Fruit fly (Drosophila melanogaster) whole organism, embryonic: ENCODE data around the gene CG6470.

Source experiments
- Aef1 ChIP-seq: fragments of 200-800 bp; sonication (Bioruptor generic); IDR thresholded peaks from 3 replicates; pipeline ENCODE4 v1.3.6; 2022; ENCODE audit warnings: missing biosample characterization, missing genetic modification characterization
- Bdp1 ChIP-seq: fragments of 200-800 bp; sonication (Bioruptor generic); optimal IDR thresholded peaks from 3 replicates; lab custom pipeline; 2016; ENCODE audit warnings: missing biosample characterization, missing genetic modification characterization
- CG10321 ChIP-seq: fragments of 200-800 bp; sonication (Bioruptor generic); IDR thresholded peaks from 2 replicates; pipeline ENCODE4 v1.3.6; 2022; ENCODE audit warnings: missing biosample characterization, missing genetic modification characterization
- CG10366 ChIP-seq: fragments of 200-800 bp; sonication (Bioruptor generic); IDR thresholded peaks from 2 replicates; pipeline ENCODE4 v1.3.6; 2022; ENCODE audit warnings: missing biosample characterization, missing genetic modification characterization
- CG12071 ChIP-seq: fragments of 200-800 bp; sonication (Bioruptor generic); optimal IDR thresholded peaks from 3 replicates; lab custom pipeline; 2018; ENCODE audit warnings: missing biosample characterization, mild to moderate bottlenecking, missing genetic modification characterization
- CG12744 ChIP-seq: fragments of 200-800 bp; sonication (Bioruptor generic); optimal IDR thresholded peaks from 2 replicates; lab custom pipeline; 2016; ENCODE audit warnings: missing biosample characterization, missing genetic modification characterization
- CG17802 ChIP-seq: fragments of 200-800 bp; sonication (Bioruptor generic); optimal IDR thresholded peaks from 2 replicates; lab custom pipeline; 2018; ENCODE audit warnings: missing biosample characterization, mild to moderate bottlenecking, missing genetic modification characterization, moderate library complexity
- CG17829 ChIP-seq: fragments of 200-800 bp; optimal IDR thresholded peaks from 2 replicates; lab custom pipeline; 2019; ENCODE audit warnings: missing biosample characterization, mild to moderate bottlenecking, missing genetic modification characterization, moderate library complexity
- CG17912 ChIP-seq: fragments of 200-800 bp; sonication (Bioruptor generic); optimal IDR thresholded peaks from 2 replicates; lab custom pipeline; 2018; ENCODE audit warnings: missing biosample characterization, mild to moderate bottlenecking, missing genetic modification characterization
- CG30403 ChIP-seq: fragments of 200-800 bp; sonication (Bioruptor generic); optimal IDR thresholded peaks from 3 replicates; lab custom pipeline; 2016; ENCODE audit warnings: missing biosample characterization, missing genetic modification characterization
- CG3407 ChIP-seq: fragments of 200-800 bp; sonication (Bioruptor generic); optimal IDR thresholded peaks from 2 replicates; lab custom pipeline; 2018; ENCODE audit warnings: missing biosample characterization, mild to moderate bottlenecking, missing genetic modification characterization
- CG4282 ChIP-seq: fragments of 200-800 bp; sonication (Bioruptor generic); optimal IDR thresholded peaks from 2 replicates; lab custom pipeline; 2016; ENCODE audit warnings: missing biosample characterization, missing genetic modification characterization
- CG4328 ChIP-seq: fragments of 200-800 bp; sonication (Bioruptor generic); optimal IDR thresholded peaks from 3 replicates; lab custom pipeline; 2017; ENCODE audit warnings: missing biosample characterization, missing genetic modification reagents, missing genetic modification characterization
- CG4424 ChIP-seq: fragments of 200-800 bp; sonication (Bioruptor generic); optimal IDR thresholded peaks from 3 replicates; lab custom pipeline; 2016; ENCODE audit warnings: missing biosample characterization, missing genetic modification characterization
- CG4730 ChIP-seq: fragments of 200-800 bp; sonication (Bioruptor generic); IDR thresholded peaks from 2 replicates; pipeline ENCODE4 v1.3.6; 2022; ENCODE audit warnings: missing biosample characterization, missing genetic modification characterization
- CG4820 ChIP-seq: fragments of 200-800 bp; sonication (Bioruptor generic); optimal IDR thresholded peaks from 3 replicates; lab custom pipeline; 2016; ENCODE audit warnings: missing biosample characterization, missing genetic modification characterization
- CG6254 ChIP-seq: fragments of 200-800 bp; sonication (Bioruptor generic); optimal IDR thresholded peaks from 3 replicates; lab custom pipeline; 2017; ENCODE audit warnings: mild to moderate bottlenecking, missing biosample characterization, missing genetic modification reagents, missing genetic modification characterization
- CG8924 ChIP-seq: fragments of 200-800 bp; optimal IDR thresholded peaks from 3 replicates; lab custom pipeline; 2019; ENCODE audit warnings: missing biosample characterization, mild to moderate bottlenecking, missing genetic modification characterization, moderate library complexity
- CG9797 ChIP-seq: fragments of 200-800 bp; sonication (Bioruptor generic); optimal IDR thresholded peaks from 3 replicates; lab custom pipeline; 2018; ENCODE audit warnings: missing biosample characterization, mild to moderate bottlenecking, missing genetic modification characterization
- Dll ChIP-seq: fragments of 200-800 bp; sonication (Bioruptor generic); IDR thresholded peaks from 4 replicates; pipeline ENCODE4 v1.3.6; 2022; ENCODE audit warnings: missing biosample characterization, missing genetic modification characterization; ENCODE audit not compliant: partially characterized antibody
- Elba2 ChIP-seq: fragments of 200-800 bp; sonication (Bioruptor generic); optimal IDR thresholded peaks from 3 replicates; lab custom pipeline; 2016; ENCODE audit warnings: missing biosample characterization, missing genetic modification characterization
- Ets65A ChIP-seq: fragments of 200-800 bp; sonication (Bioruptor generic); peaks from one replicate; lab custom pipeline; 2016; ENCODE audit warnings: missing biosample characterization, missing genetic modification characterization
- HLHmδ ChIP-seq: fragments of 200-800 bp; sonication (Bioruptor generic); optimal IDR thresholded peaks from 2 replicates; lab custom pipeline; 2018; ENCODE audit warnings: missing biosample characterization, mild to moderate bottlenecking, missing genetic modification characterization, moderate library complexity
- HmgZ ChIP-seq: fragments of 200-800 bp; sonication (Bioruptor generic); optimal IDR thresholded peaks from 2 replicates; lab custom pipeline; 2018; ENCODE audit warnings: missing biosample characterization, mild to moderate bottlenecking, missing genetic modification characterization
- Hr3 ChIP-seq: fragments of 200-800 bp; sonication (Bioruptor generic); optimal IDR thresholded peaks from 3 replicates; lab custom pipeline; 2016; ENCODE audit warnings: missing biosample characterization, missing genetic modification characterization
- Jarid2 ChIP-seq: fragments of 200-800 bp; sonication (Bioruptor generic); optimal IDR thresholded peaks from 3 replicates; lab custom pipeline; 2017; ENCODE audit warnings: mild to moderate bottlenecking, missing biosample characterization, missing genetic modification reagents, missing genetic modification characterization
- Lhr ChIP-seq: fragments of 200-800 bp; sonication (Bioruptor generic); optimal IDR thresholded peaks from 3 replicates; lab custom pipeline; 2017; ENCODE audit warnings: mild to moderate bottlenecking, missing biosample characterization, missing genetic modification reagents, missing genetic modification characterization
- MBD-R2 ChIP-seq: fragments of 200-800 bp; sonication (Bioruptor generic); IDR thresholded peaks from 2 replicates; pipeline ENCODE4 v1.3.6; 2022; ENCODE audit warnings: missing biosample characterization, missing genetic modification characterization
- Max ChIP-seq: fragments of 200-800 bp; sonication (Bioruptor generic); optimal IDR thresholded peaks from 2 replicates; lab custom pipeline; 2016; ENCODE audit warnings: missing biosample characterization, mild to moderate bottlenecking, missing genetic modification characterization
- Med ChIP-seq: fragments of 200-800 bp; sonication (Bioruptor generic); peaks from one replicate; lab custom pipeline; 2016; ENCODE audit warnings: missing biosample characterization, missing genetic modification characterization, mild to moderate bottlenecking, inconsistent platforms, moderate library complexity
- Rfx ChIP-seq: fragments of 200-800 bp; sonication (Bioruptor generic); IDR thresholded peaks from 2 replicates; pipeline ENCODE4 v1.3.6; 2022; ENCODE audit warnings: missing biosample characterization, missing genetic modification characterization
- cad ChIP-seq: fragments of >200 bp; optimal IDR thresholded peaks from 2 replicates; lab custom pipeline; 2017; ENCODE audit warnings: missing biosample characterization, missing genetic modification characterization
- chn ChIP-seq: fragments of 200-800 bp; sonication (Bioruptor generic); optimal IDR thresholded peaks from 2 replicates; lab custom pipeline; 2016; ENCODE audit warnings: missing biosample characterization, missing genetic modification characterization
- cwo ChIP-seq: fragments of 200-800 bp; sonication (Bioruptor generic); optimal IDR thresholded peaks from 3 replicates; lab custom pipeline; 2017; ENCODE audit warnings: missing biosample characterization, missing genetic modification characterization, mild to moderate bottlenecking, moderate library complexity, missing genetic modification reagents
- insv ChIP-seq, 2 experiments: fragments of 200-800 bp; sonication (Bioruptor generic); optimal IDR thresholded peaks; 3 replicates each; lab custom pipeline; 2016 to 2018; ENCODE audit warnings: missing biosample characterization in 2 of 2, missing genetic modification characterization in 2 of 2
- inv ChIP-seq: fragments of 200-800 bp; sonication (Bioruptor generic); IDR thresholded peaks from 2 replicates; pipeline ENCODE4 v1.3.6; 2022; ENCODE audit warnings: missing biosample characterization, missing genetic modification characterization; ENCODE audit not compliant: partially characterized antibody
- klu ChIP-seq: fragments of 200-800 bp; sonication (Bioruptor generic); IDR thresholded peaks from 2 replicates; pipeline ENCODE4 v1.3.6; 2022; ENCODE audit warnings: missing biosample characterization, missing genetic modification characterization
- maf-S ChIP-seq: fragments of 200-800 bp; sonication (Bioruptor generic); optimal IDR thresholded peaks from 2 replicates; lab custom pipeline; 2016; ENCODE audit warnings: missing biosample characterization, missing genetic modification characterization
- mam ChIP-seq: fragments of 200-800 bp; sonication (Bioruptor generic); optimal IDR thresholded peaks from 3 replicates; lab custom pipeline; 2016; ENCODE audit warnings: missing biosample characterization, missing genetic modification characterization
- prd ChIP-seq, 3 experiments: fragments of >200 bp in 2 of 3; fragments of 200-800 bp in 1 of 3; sonication (Bioruptor generic) in 1 of 3; optimal IDR thresholded peaks in 2 of 3; IDR thresholded peaks in 1 of 3; 2 replicates in 2 of 3; 3 replicates in 1 of 3; pipeline versions ENCODE4 v1.3.6 to Lab custom; 2017 to 2022; ENCODE audit warnings: missing biosample characterization in 1 of 3, missing genetic modification characterization in 1 of 3
- rib ChIP-seq: fragments of 200-800 bp; sonication (Bioruptor generic); IDR thresholded peaks from 2 replicates; pipeline ENCODE4 v1.3.6; 2022; ENCODE audit warnings: missing biosample characterization, missing genetic modification characterization
- row ChIP-seq: fragments of 200-800 bp; sonication (Bioruptor generic); IDR thresholded peaks from 3 replicates; pipeline ENCODE4 v1.3.6; 2022; ENCODE audit warnings: missing biosample characterization, missing genetic modification characterization
- sc ChIP-seq, 3 experiments: fragments of >200 bp in 2 of 3; fragments of 200-800 bp in 1 of 3; sonication (Bioruptor generic) in 1 of 3; optimal IDR thresholded peaks; 2 replicates in 2 of 3; 3 replicates in 1 of 3; lab custom pipeline; 2017; ENCODE audit warnings: mild to moderate bottlenecking in 1 of 3, missing biosample characterization in 1 of 3, missing genetic modification characterization in 1 of 3, missing genetic modification reagents in 1 of 3
- schlank ChIP-seq: fragments of 200-800 bp; sonication (Bioruptor generic); optimal IDR thresholded peaks from 2 replicates; lab custom pipeline; 2018; ENCODE audit warnings: missing biosample characterization, mild to moderate bottlenecking, missing genetic modification characterization
- stwl ChIP-seq: fragments of 200-800 bp; sonication (Bioruptor generic); optimal IDR thresholded peaks from 3 replicates; lab custom pipeline; 2018; ENCODE audit warnings: missing biosample characterization, mild to moderate bottlenecking, missing genetic modification characterization, moderate library complexity
- tgo ChIP-seq: fragments of 200-800 bp; sonication (Bioruptor generic); IDR thresholded peaks from 3 replicates; pipeline ENCODE4 v1.3.6; 2022; ENCODE audit warnings: missing biosample characterization, missing genetic modification characterization
- tx ChIP-seq: fragments of 200-800 bp; sonication (Bioruptor generic); optimal IDR thresholded peaks from 2 replicates; lab custom pipeline; 2016; ENCODE audit warnings: missing biosample characterization, missing genetic modification characterization
- usp ChIP-seq: fragments of >200 bp; optimal IDR thresholded peaks from 2 replicates; lab custom pipeline; 2017; ENCODE audit warnings: missing biosample characterization, missing genetic modification characterization
- zen ChIP-seq: fragments of 200-800 bp; sonication (Bioruptor generic); optimal IDR thresholded peaks from 3 replicates; lab custom pipeline; 2018; ENCODE audit warnings: missing biosample characterization, mild to moderate bottlenecking, missing genetic modification characterization, moderate library complexity
- zf30C ChIP-seq: fragments of 200-800 bp; sonication (Bioruptor generic); optimal IDR thresholded peaks from 3 replicates; lab custom pipeline; 2018; ENCODE audit warnings: missing biosample characterization, mild to moderate bottlenecking, missing genetic modification characterization
- zfh2 ChIP-seq: fragments of 200-800 bp; sonication (Bioruptor generic); optimal IDR thresholded peaks from 2 replicates; lab custom pipeline; 2016; ENCODE audit warnings: missing biosample characterization, missing genetic modification characterization

The CG6470 gene

dm6 chrX:18541915-18542314 is 27.2 kb upstream of the CG6470 start (continued):
- no peak for TF ChIP-seq schlank (tag; lab: Kevin White, UChicago)
- TF ChIP-seq maf-S (GFP tag; lab: Kevin White, UChicago), result no peak
- TF ChIP-seq Aef1 (GFP tag; lab: Robert Waterston, UW), result no peak
- TF ChIP-seq prd (optimal IDR thresholded peaks at IDR 0.05; lab: Kevin White, UChicago), result no peak
- TF ChIP-seq prd (GFP tag; IDR thresholded peaks at IDR 0.05; lab: Robert Waterston, UW), result peak; percentile 55; the same call in 2 of the 3 replicates
- no peak for TF ChIP-seq zf30C
- TF ChIP-seq Hr3, result no peak
- TF ChIP-seq CG12744 (GFP tag; lab: Kevin White, UChicago), result no peak
- no peak for TF ChIP-seq cwo (GFP tag; lab: Kevin White, UChicago)
- peak; percentile 16; the same call in 1 of the 3 replicates for TF ChIP-seq tgo
- TF ChIP-seq Max (GFP tag; lab: Kevin White, UChicago), result no peak
- no peak for TF ChIP-seq CG17802 (tag; lab: Kevin White, UChicago)
- TF ChIP-seq insv (GFP tag; optimal IDR thresholded peaks at IDR 0.05; lab: Kevin White, UChicago), result no peak
- no peak for TF ChIP-seq sc (optimal IDR thresholded peaks at IDR 0.05; lab: Kevin White, UChicago)
- TF ChIP-seq sc (GFP tag; optimal IDR thresholded peaks at IDR 0.05; lab: Kevin White, UChicago), result no peak
- no peak for TF ChIP-seq CG4730
- no peak for TF ChIP-seq klu (GFP tag; lab: Robert Waterston, UW)
- TF ChIP-seq cad, result no peak
- no peak for TF ChIP-seq inv (GFP tag; lab: Robert Waterston, UW)
- no peak for TF ChIP-seq chn (GFP tag; lab: Kevin White, UChicago)
- TF ChIP-seq Dll (GFP tag; lab: Robert Waterston, UW), result no peak
- TF ChIP-seq CG6254 (GFP tag; lab: Kevin White, UChicago), result peak; percentile 25
- no peak for TF ChIP-seq CG4282 (GFP tag; lab: Kevin White, UChicago)
- TF ChIP-seq CG4424, result peak; percentile 3
- no peak for TF ChIP-seq tx (GFP tag; lab: Kevin White, UChicago)
- no peak for TF ChIP-seq mam (GFP tag; lab: Kevin White, UChicago)
- TF ChIP-seq MBD-R2 (GFP tag; lab: Robert Waterston, UW), result no peak
- no peak for TF ChIP-seq CG8924
- no peak for TF ChIP-seq usp
- TF ChIP-seq CG10321 (GFP tag; lab: Robert Waterston, UW), result no peak
- no peak for TF ChIP-seq CG17912 (GFP tag; lab: Kevin White, UChicago)
- TF ChIP-seq CG4328 (GFP tag; lab: Kevin White, UChicago), result no peak
- no peak for TF ChIP-seq stwl (tag; lab: Kevin White, UChicago)
- peak; percentile 17; the same call in 1 of the 3 replicates for TF ChIP-seq row (GFP tag; lab: Robert Waterston, UW)
- no peak for TF ChIP-seq HmgZ (tag; lab: Kevin White, UChicago)
- no peak for TF ChIP-seq CG10366 (GFP tag; lab: Robert Waterston, UW)
- TF ChIP-seq Med (GFP tag; lab: Kevin White, UChicago), result peak; percentile 9
- TF ChIP-seq CG4820 (GFP tag; lab: Kevin White, UChicago), result peak; percentile 24
- TF ChIP-seq Rfx (GFP tag; lab: Robert Waterston, UW), result no peak
- TF ChIP-seq CG12071 (GFP tag; lab: Kevin White, UChicago), result no peak
- peak; percentile 8 for TF ChIP-seq CG30403
- TF ChIP-seq CG9797 (GFP tag; lab: Kevin White, UChicago), result no peak
- TF ChIP-seq zfh2 (GFP tag; lab: Kevin White, UChicago), result no peak
- no peak for TF ChIP-seq Jarid2 (GFP tag; lab: Kevin White, UChicago)
- no peak for TF ChIP-seq rib
- TF ChIP-seq CG3407 (GFP tag; lab: Kevin White, UChicago), result no peak
- no peak for TF ChIP-seq HLHmδ
- no peak for TF ChIP-seq Lhr (GFP tag; lab: Kevin White, UChicago)
- no peak for TF ChIP-seq zen (tag; lab: Kevin White, UChicago)
- TF ChIP-seq Elba2 (GFP tag; lab: Kevin White, UChicago), result no peak
- no peak for TF ChIP-seq Ets65A (GFP tag; lab: Kevin White, UChicago)
- TF ChIP-seq Bdp1 (GFP tag; lab: Kevin White, UChicago), result no peak
- no peak for TF ChIP-seq CG17829 (tag; lab: Kevin White, UChicago)
